Fruit fly (Drosophila melanogaster) whole organism, adult: ENCODE results near the gene CG42784.

ENCODE experiments used
- CG7101 ChIP-seq: fragments of 200-800 bp; sonication (Bioruptor generic); optimal IDR thresholded peaks from 2 replicates; lab custom pipeline; 2018; ENCODE audit warnings: missing biosample characterization, mild to moderate bottlenecking, missing genetic modification characterization, moderate library complexity
- cic ChIP-seq: fragments of 200-800 bp; sonication (Bioruptor generic); optimal IDR thresholded peaks from 2 replicates; lab custom pipeline; 2017; ENCODE audit warnings: missing biosample characterization, mild to moderate bottlenecking, missing genetic modification characterization, moderate library complexity

- TF ChIP-seq cic (GFP tag; lab: Kevin White, UChicago) (no peak), CG7101 (tag; lab: Kevin White, UChicago) (no peak)
Observed at dm6 chr2L:13530774-13531173, 115.5 kb downstream of the CG42784 start, which contains the start of gene CG33643.
